Fruit fly (Drosophila melanogaster) whole organism, prepupa: Measurements from ENCODE around the gene CG14646.
A peak's percentile ranks its signal among the peaks of the same experiment; 100 is the strongest.

Experiments
- Blimp-1 ChIP-seq: fragments of 200-800 bp; sonication (Bioruptor generic); optimal IDR thresholded peaks from 3 replicates; lab custom pipeline; 2017; ENCODE audit warnings: missing biosample characterization, missing genetic modification characterization, mild to moderate bottlenecking, moderate library complexity, missing genetic modification reagents
- CG10631 ChIP-seq: fragments of 200-800 bp; sonication (Bioruptor generic); optimal IDR thresholded peaks from 2 replicates; lab custom pipeline; 2016; ENCODE audit warnings: missing biosample characterization, missing genetic modification characterization
- CG11294 ChIP-seq: fragments of 200-800 bp; sonication (Bioruptor generic); IDR thresholded peaks from 2 replicates; pipeline ENCODE4 v1.3.6; 2022; ENCODE audit warnings: missing biosample characterization, missing genetic modification characterization
- CG15336 ChIP-seq: fragments of 200-800 bp; sonication (Bioruptor generic); IDR thresholded peaks from 2 replicates; pipeline ENCODE4 v1.3.6; 2022; ENCODE audit warnings: missing biosample characterization, missing genetic modification characterization
- CG16779 ChIP-seq: fragments of 200-800 bp; sonication (Bioruptor generic); optimal IDR thresholded peaks from 3 replicates; lab custom pipeline; 2017; ENCODE audit warnings: missing biosample characterization, mild to moderate bottlenecking, missing genetic modification characterization
- CG3032 ChIP-seq: fragments of 200-800 bp; optimal IDR thresholded peaks from 2 replicates; lab custom pipeline; 2019; ENCODE audit warnings: missing biosample characterization, mild to moderate bottlenecking, missing genetic modification characterization, moderate library complexity
- CG31627 ChIP-seq: fragments of 200-800 bp; sonication (Bioruptor generic); optimal IDR thresholded peaks from 3 replicates; lab custom pipeline; 2016; ENCODE audit warnings: missing biosample characterization, missing genetic modification characterization
- CG32006 ChIP-seq: fragments of 200-800 bp; sonication (Bioruptor generic); optimal IDR thresholded peaks from 3 replicates; lab custom pipeline; 2017; ENCODE audit warnings: missing biosample characterization, mild to moderate bottlenecking, missing genetic modification characterization
- CG34406 ChIP-seq: fragments of 200-800 bp; sonication (Bioruptor generic); optimal IDR thresholded peaks from 3 replicates; lab custom pipeline; 2016; ENCODE audit warnings: missing biosample characterization, missing genetic modification characterization
- CG4318 ChIP-seq: fragments of 200-800 bp; sonication (Bioruptor generic); optimal IDR thresholded peaks from 3 replicates; lab custom pipeline; 2017; ENCODE audit warnings: missing biosample characterization, mild to moderate bottlenecking, missing genetic modification characterization
- CG6163 ChIP-seq: fragments of 200-800 bp; sonication (Bioruptor generic); IDR thresholded peaks from 3 replicates; pipeline ENCODE4 v1.3.6; 2022; ENCODE audit warnings: missing biosample characterization, missing genetic modification characterization
- CG6792 ChIP-seq: fragments of 200-800 bp; sonication (Bioruptor generic); optimal IDR thresholded peaks from 3 replicates; lab custom pipeline; 2016; ENCODE audit warnings: missing biosample characterization, missing genetic modification characterization
- CG6808 ChIP-seq: fragments of 200-800 bp; sonication (Bioruptor generic); optimal IDR thresholded peaks from 3 replicates; lab custom pipeline; 2017; ENCODE audit warnings: missing biosample characterization, missing genetic modification characterization, mild to moderate bottlenecking, moderate library complexity, missing genetic modification reagents
- CG6854 ChIP-seq: fragments of 200-800 bp; sonication (Bioruptor generic); optimal IDR thresholded peaks from 2 replicates; lab custom pipeline; 2017; ENCODE audit warnings: missing biosample characterization, mild to moderate bottlenecking, missing genetic modification characterization
- CG7368 ChIP-seq: fragments of 200-800 bp; sonication (Bioruptor generic); optimal IDR thresholded peaks from 3 replicates; lab custom pipeline; 2016; ENCODE audit warnings: missing biosample characterization, missing genetic modification characterization
- CG8119 ChIP-seq: fragments of 200-800 bp; sonication (Bioruptor generic); IDR thresholded peaks from 3 replicates; pipeline ENCODE4 v1.3.6; 2022; ENCODE audit warnings: missing biosample characterization, missing genetic modification characterization
- CG8319 ChIP-seq: fragments of 200-800 bp; sonication (Bioruptor generic); optimal IDR thresholded peaks from 3 replicates; lab custom pipeline; 2016; ENCODE audit warnings: missing biosample characterization, missing genetic modification characterization
- CG8632 ChIP-seq: fragments of 200-800 bp; sonication (Bioruptor generic); optimal IDR thresholded peaks from 3 replicates; lab custom pipeline; 2016; ENCODE audit warnings: missing biosample characterization, missing genetic modification characterization
- Ets96B ChIP-seq: fragments of 200-800 bp; optimal IDR thresholded peaks from 2 replicates; lab custom pipeline; 2019; ENCODE audit warnings: missing biosample characterization, mild to moderate bottlenecking, missing genetic modification characterization, moderate library complexity
- Hr38 ChIP-seq: sonication (Bioruptor generic); optimal IDR thresholded peaks from 2 replicates; lab custom pipeline; 2016; ENCODE audit warnings: missing biosample characterization, missing genetic modification characterization
- Hr4 ChIP-seq: fragments of 200-800 bp; sonication (Bioruptor generic); optimal IDR thresholded peaks from 3 replicates; lab custom pipeline; 2016; ENCODE audit warnings: missing biosample characterization, missing genetic modification characterization
- Met ChIP-seq: fragments of 200-800 bp; sonication (Bioruptor generic); optimal IDR thresholded peaks from 3 replicates; lab custom pipeline; 2016; ENCODE audit warnings: missing biosample characterization, missing genetic modification characterization
- OdsH ChIP-seq: fragments of 200-800 bp; sonication (Bioruptor generic); optimal IDR thresholded peaks from 3 replicates; lab custom pipeline; 2016; ENCODE audit warnings: missing biosample characterization, missing genetic modification characterization
- Sox102F ChIP-seq: fragments of 200-800 bp; sonication (Bioruptor generic); optimal IDR thresholded peaks from 2 replicates; lab custom pipeline; 2016; ENCODE audit warnings: missing biosample characterization, mild to moderate bottlenecking, missing genetic modification characterization
- Sox14 ChIP-seq: fragments of 200-800 bp; sonication (Bioruptor generic); optimal IDR thresholded peaks from 3 replicates; lab custom pipeline; 2016; ENCODE audit warnings: missing biosample characterization, missing genetic modification characterization
- acj6 ChIP-seq: fragments of 200-800 bp; sonication (Bioruptor generic); optimal IDR thresholded peaks from 3 replicates; lab custom pipeline; 2016; ENCODE audit warnings: missing biosample characterization, missing genetic modification characterization
- cyc ChIP-seq: fragments of 200-800 bp; sonication (Bioruptor generic); optimal IDR thresholded peaks from 3 replicates; lab custom pipeline; 2016; ENCODE audit warnings: missing biosample characterization, missing genetic modification characterization
- dac ChIP-seq: fragments of 200-800 bp; sonication (Bioruptor generic); optimal IDR thresholded peaks from 2 replicates; lab custom pipeline; 2017; ENCODE audit warnings: missing biosample characterization, mild to moderate bottlenecking, missing genetic modification characterization
- dsx ChIP-seq: fragments of 200-800 bp; optimal IDR thresholded peaks from 3 replicates; lab custom pipeline; 2019; ENCODE audit warnings: missing biosample characterization, mild to moderate bottlenecking, missing genetic modification characterization, moderate library complexity; ENCODE audit not compliant: poor library complexity, severe bottlenecking
- eg ChIP-seq: fragments of 200-800 bp; sonication (Bioruptor generic); IDR thresholded peaks from 3 replicates; pipeline ENCODE4 v1.3.6; 2022; ENCODE audit warnings: missing biosample characterization, missing genetic modification characterization
- esn ChIP-seq: fragments of 200-800 bp; sonication (Bioruptor generic); optimal IDR thresholded peaks from 2 replicates; lab custom pipeline; 2016; ENCODE audit warnings: missing biosample characterization, mild to moderate bottlenecking, missing genetic modification characterization, moderate library complexity
- fd59A ChIP-seq: fragments of 200-800 bp; sonication (Bioruptor generic); optimal IDR thresholded peaks from 2 replicates; lab custom pipeline; 2017; ENCODE audit warnings: missing biosample characterization, mild to moderate bottlenecking, missing genetic modification characterization, missing genetic modification reagents
- fkh ChIP-seq: fragments of 200-800 bp; sonication (Bioruptor generic); optimal IDR thresholded peaks from 3 replicates; lab custom pipeline; 2017; ENCODE audit warnings: missing biosample characterization, mild to moderate bottlenecking, missing genetic modification characterization, moderate library complexity
- lz ChIP-seq: fragments of 200-800 bp; sonication (Bioruptor generic); optimal IDR thresholded peaks from 3 replicates; lab custom pipeline; 2016; ENCODE audit warnings: missing biosample characterization, missing genetic modification characterization
- net ChIP-seq: fragments of 200-800 bp; sonication (Bioruptor generic); optimal IDR thresholded peaks from 3 replicates; lab custom pipeline; 2016; ENCODE audit warnings: missing biosample characterization, missing genetic modification characterization
- pdm3 ChIP-seq: fragments of 200-800 bp; sonication (Bioruptor generic); optimal IDR thresholded peaks from 3 replicates; lab custom pipeline; 2016; ENCODE audit warnings: missing biosample characterization, missing genetic modification characterization
- salr ChIP-seq, 2 experiments: fragments of 200-800 bp; sonication (Bioruptor generic); optimal IDR thresholded peaks; 3 replicates each; lab custom pipeline; 2016 to 2018; ENCODE audit warnings: missing biosample characterization in 2 of 2, missing genetic modification characterization in 2 of 2, mild to moderate bottlenecking in 1 of 2
- spab ChIP-seq: fragments of 200-800 bp; sonication (Bioruptor generic); optimal IDR thresholded peaks from 2 replicates; lab custom pipeline; 2017; ENCODE audit warnings: missing biosample characterization, mild to moderate bottlenecking, missing genetic modification characterization, missing genetic modification reagents
- ss ChIP-seq, 2 experiments: fragments of 200-800 bp; sonication (Bioruptor generic); optimal IDR thresholded peaks; 2 replicates in 1 of 2; 3 replicates in 1 of 2; lab custom pipeline; 2017 to 2018; ENCODE audit warnings: mild to moderate bottlenecking in 2 of 2, missing biosample characterization in 2 of 2, missing genetic modification characterization in 2 of 2, moderate library complexity in 1 of 2
- svp ChIP-seq: fragments of 200-800 bp; sonication (Bioruptor generic); peaks from one replicate; lab custom pipeline; 2016; ENCODE audit warnings: missing biosample characterization, missing genetic modification characterization
- topi ChIP-seq: fragments of 200-800 bp; sonication (Bioruptor generic); optimal IDR thresholded peaks from 3 replicates; lab custom pipeline; 2016; ENCODE audit warnings: missing biosample characterization, missing genetic modification characterization
- vri ChIP-seq: fragments of 200-800 bp; sonication (Bioruptor generic); optimal IDR thresholded peaks from 3 replicates; lab custom pipeline; 2016; ENCODE audit warnings: missing biosample characterization, mild to moderate bottlenecking, missing genetic modification characterization

The CG14646 gene

DNA sequence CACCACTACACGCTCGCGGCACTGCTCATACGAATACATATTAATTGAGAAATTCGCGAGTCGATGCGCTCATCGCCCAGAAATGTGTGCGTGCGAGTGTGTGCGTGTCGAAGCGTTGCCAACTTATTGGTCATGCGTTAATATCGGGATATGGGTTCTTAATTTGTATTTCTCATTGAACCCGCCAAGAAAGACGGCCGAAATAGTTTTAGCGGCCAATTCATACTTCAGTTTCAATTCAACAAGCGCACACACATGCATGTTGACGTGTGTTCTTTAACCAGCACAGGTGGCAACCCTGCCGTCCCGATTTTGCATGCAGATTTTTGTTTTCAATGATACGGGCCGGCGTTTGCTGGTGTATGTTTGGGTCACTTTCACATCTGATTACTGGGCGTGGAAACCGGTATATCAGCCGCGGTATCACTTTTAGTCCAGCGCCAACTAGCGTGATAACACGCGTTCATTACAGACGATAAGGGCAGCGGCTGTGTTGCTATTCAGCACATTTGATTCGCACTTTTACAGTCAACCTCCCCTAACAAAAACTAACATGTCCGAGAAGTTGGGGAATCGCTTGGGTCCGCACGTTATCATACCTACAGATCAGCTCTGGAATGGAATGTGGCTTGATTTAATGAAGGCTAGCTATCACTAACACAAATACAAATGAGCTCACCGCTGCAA is 13.7 kb downstream of the CG14646 start (continued):
- TF ChIP-seq Hr4 (GFP tag; lab: Kevin White, UChicago) (peak; percentile 45), CG6854 (GFP tag; lab: Kevin White, UChicago) (peak; percentile 2), acj6 (peak; percentile 40), CG8319 (GFP tag; lab: Kevin White, UChicago) (no peak), CG16779 (no peak), CG32006 (GFP tag; lab: Kevin White, UChicago) (peak; percentile 50), Met (GFP tag; lab: Kevin White, UChicago) (no peak), CG10631 (peak; percentile 37), CG15336 (GFP tag; lab: Robert Waterston, UW) (peak; percentile 45), pdm3 (GFP tag; lab: Kevin White, UChicago) (peak; percentile 59), CG3032 (tag; lab: Kevin White, UChicago) (peak; percentile 3), spab (GFP tag; lab: Kevin White, UChicago) (no peak), OdsH (GFP tag; lab: Kevin White, UChicago) (peak; percentile 41), CG11294 (GFP tag; lab: Robert Waterston, UW) (no peak), eg (GFP tag; lab: Robert Waterston, UW) (peak; percentile 35), salr (GFP tag; optimal IDR thresholded peaks at IDR 0.05; lab: Kevin White, UChicago) (peak; percentile 1 to 43), lz (GFP tag; lab: Kevin White, UChicago) (peak; percentile 28), Ets96B (tag; lab: Kevin White, UChicago) (peak; percentile 0), CG8119 (no peak), topi (GFP tag; lab: Kevin White, UChicago) (peak; percentile 49), vri (peak; percentile 95), CG6792 (GFP tag; lab: Kevin White, UChicago) (peak; percentile 49), cyc (GFP tag; lab: Kevin White, UChicago) (peak; percentile 43), fkh (GFP tag; lab: Kevin White, UChicago) (no peak), Sox14 (peak; percentile 29), CG6163 (GFP tag; lab: Robert Waterston, UW) (peak; percentile 65), CG34406 (GFP tag; lab: Kevin White, UChicago) (peak; percentile 35), CG7368 (GFP tag; lab: Kevin White, UChicago) (peak; percentile 55), dac (no peak), ss (GFP tag; optimal IDR thresholded peaks at IDR 0.05; lab: Kevin White, UChicago) (peak; percentile 29 to 36), Hr38 (no peak), net (GFP tag; lab: Kevin White, UChicago) (peak; percentile 49)

DNA sequence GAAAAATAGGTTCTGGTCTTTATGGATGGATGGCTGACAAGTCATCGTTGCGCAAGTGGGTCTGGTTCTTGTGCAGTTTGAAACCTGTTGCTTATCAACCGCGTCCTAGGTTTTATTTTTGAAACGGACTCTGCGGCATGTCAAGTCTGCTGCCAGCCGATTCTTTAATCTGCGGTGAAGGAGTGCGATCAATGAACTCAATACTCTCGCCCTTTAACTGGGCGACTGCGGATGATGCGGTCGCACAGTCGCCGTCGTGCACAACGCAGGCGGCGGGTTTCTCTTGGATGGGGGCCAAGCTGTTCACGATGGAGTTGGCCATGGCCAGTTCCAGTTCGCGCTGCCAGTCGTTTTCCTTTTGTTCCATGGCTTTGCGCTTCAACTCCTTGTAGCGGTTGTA is 17.2 kb downstream of the CG14646 start:
- no peak for TF ChIP-seq CG8632 (GFP tag; lab: Kevin White, UChicago)
- no peak for TF ChIP-seq CG6792 (GFP tag; lab: Kevin White, UChicago)
- no peak for TF ChIP-seq dsx (GFP tag; lab: Kevin White, UChicago)
- no peak for TF ChIP-seq CG4318 (GFP tag; lab: Kevin White, UChicago)
- no peak for TF ChIP-seq Blimp-1 (GFP tag; lab: Kevin White, UChicago)
- no peak for TF ChIP-seq CG6808 (GFP tag; lab: Kevin White, UChicago)
- TF ChIP-seq svp (GFP tag; lab: Kevin White, UChicago): peak; percentile 60
- TF ChIP-seq Hr4 (GFP tag; lab: Kevin White, UChicago): no peak
- TF ChIP-seq CG10631: no peak
- TF ChIP-seq, all 60 proteins: peak for 1

DNA sequence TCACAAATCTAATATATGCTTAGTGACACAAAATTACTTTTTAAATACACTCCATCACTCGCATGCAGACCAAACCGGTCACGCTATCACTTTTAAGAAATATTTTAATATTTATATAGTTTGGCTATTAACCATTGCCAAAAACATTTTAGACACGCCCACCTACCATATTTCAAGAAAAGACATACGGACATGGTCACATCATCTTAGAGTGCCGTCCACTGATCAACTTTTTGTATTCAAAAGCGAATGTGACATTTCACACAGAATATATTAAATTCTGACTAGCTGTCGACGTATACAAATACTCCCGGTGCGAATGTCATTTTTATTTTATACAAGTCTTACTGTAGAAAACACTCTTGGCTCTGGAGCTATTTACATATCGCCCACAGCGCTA is 26.0 kb downstream of the CG14646 start, which contains the start of gene CG31528:
Gene CG31528, plus strand, starts transcription at position 301 of the 400 bp plus-strand sequence.
- TF ChIP-seq fd59A (GFP tag; lab: Kevin White, UChicago) (no peak), acj6 (no peak), CG8632 (GFP tag; lab: Kevin White, UChicago) (no peak), ss (GFP tag; optimal IDR thresholded peaks at IDR 0.05; lab: Kevin White, UChicago) (no peak), lz (GFP tag; lab: Kevin White, UChicago) (no peak), CG31627 (GFP tag; lab: Kevin White, UChicago) (no peak), Sox14 (no peak), Sox102F (GFP tag; lab: Kevin White, UChicago) (no peak), CG32006 (GFP tag; lab: Kevin White, UChicago) (no peak), CG16779 (no peak), esn (GFP tag; lab: Kevin White, UChicago) (no peak)
